ENCODE assay signal across 1 fruit fly cellular context in the genomic region with DNA sequence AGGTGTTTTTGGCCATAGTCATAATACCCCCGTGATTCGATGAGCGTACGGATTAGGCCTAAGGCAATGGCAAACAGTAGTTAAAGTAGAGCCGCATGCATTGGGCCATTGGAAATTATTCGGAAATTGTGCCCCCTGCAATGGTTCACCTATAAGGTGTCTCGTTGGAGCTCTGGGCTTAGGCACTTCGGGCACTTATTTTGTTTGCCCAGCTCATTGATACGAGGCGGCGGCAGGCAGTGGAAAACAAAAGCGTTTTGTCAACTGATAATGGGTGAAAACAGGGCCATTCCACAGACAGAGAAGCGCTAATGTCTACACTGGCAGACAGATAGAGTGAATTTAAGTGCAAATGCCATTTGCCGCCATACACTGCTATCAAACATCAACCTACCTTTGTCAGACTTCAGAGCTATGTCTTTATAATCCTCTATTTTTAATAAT.
TF ChIP-seq lines count a peak whose summit lies in the region.

No protein-coding gene starts in this region.

TF ChIP-seq in whole organism, embryonic, 481 proteins besides CTCF, POLR2A, EP300 and RAD21 (continued from another document):
- TF ChIP-seq CG18262 (tag; optimal IDR thresholded peaks at IDR 0.05; lab: Kevin White, UChicago) (no peak), HHEX (GFP tag; optimal IDR thresholded peaks at IDR 0.05; lab: Kevin White, UChicago) (peak; percentile 23), crp (GFP tag; optimal IDR thresholded peaks at IDR 0.05; lab: Kevin White, UChicago) (no peak), so (GFP tag; IDR thresholded peaks at IDR 0.05; lab: Robert Waterston, UW) (0 out of 3 replicates have a peak, but pooled peaks have one; percentile 41), ash1 (GFP tag; optimal IDR thresholded peaks at IDR 0.05; lab: Kevin White, UChicago) (no peak), CG14441 (GFP tag; IDR thresholded peaks at IDR 0.05; lab: Robert Waterston, UW) (no peak), CG2120 (GFP tag; optimal IDR thresholded peaks at IDR 0.05; lab: Kevin White, UChicago) (no peak), CG9215 (GFP tag; IDR thresholded peaks at IDR 0.05; lab: Robert Waterston, UW) (no peak), Rfx (GFP tag; IDR thresholded peaks at IDR 0.05; lab: Robert Waterston, UW) (peak; percentile 40), CG33213 (GFP tag; optimal IDR thresholded peaks at IDR 0.05; lab: Kevin White, UChicago) (no peak), Abd-B (GFP tag; optimal IDR thresholded peaks at IDR 0.05; lab: Kevin White, UChicago) (peak; percentile 22), Dbx (GFP tag; IDR thresholded peaks at IDR 0.05; lab: Robert Waterston, UW) (0 out of 3 replicates have a peak, but pooled peaks have one; percentile 46), CG9609 (GFP tag; optimal IDR thresholded peaks at IDR 0.05; lab: Kevin White, UChicago) (no peak), zfh1 (GFP tag; IDR thresholded peaks at IDR 0.05; lab: Robert Waterston, UW) (0 out of 3 replicates have a peak, but pooled peaks have one; percentile 21), CG7745 (tag; optimal IDR thresholded peaks at IDR 0.05; lab: Kevin White, UChicago) (no peak), chinmo (GFP tag; IDR thresholded peaks at IDR 0.05; lab: Robert Waterston, UW; ENCODE audit: partially characterized antibody) (no peak), Blimp-1 (GFP tag; optimal IDR thresholded peaks at IDR 0.05; lab: Kevin White, UChicago) (no peak), dysf (GFP tag; IDR thresholded peaks at IDR 0.05; lab: Robert Waterston, UW) (peak; percentile 46; the same call in 2 of the 3 replicates), kni (GFP tag; optimal IDR thresholded peaks at IDR 0.05; lab: Kevin White, UChicago) (peak; percentile 51), HmgZ (tag; optimal IDR thresholded peaks at IDR 0.05; lab: Kevin White, UChicago) (peak; percentile 15), lmd (GFP tag; IDR thresholded peaks at IDR 0.05; lab: Robert Waterston, UW) (peak; percentile 30; the same call in 1 of the 2 replicates), Fer1 (GFP tag; optimal IDR thresholded peaks at IDR 0.05; lab: Kevin White, UChicago) (peak; percentile 9), CG5245 (GFP tag; optimal IDR thresholded peaks at IDR 0.05; lab: Kevin White, UChicago) (no peak), CG13296 (GFP tag; optimal IDR thresholded peaks at IDR 0.05; lab: Kevin White, UChicago) (peak; percentile 34), cwo (GFP tag; optimal IDR thresholded peaks at IDR 0.05; lab: Kevin White, UChicago) (peak; percentile 20), Hand (GFP tag; optimal IDR thresholded peaks at IDR 0.05; lab: Kevin White, UChicago) (no peak), ci (GFP tag; IDR thresholded peaks at IDR 0.05; lab: Robert Waterston, UW) (0 out of 3 replicates have a peak, but pooled peaks have one; percentile 10), CG14860 (GFP tag; IDR thresholded peaks at IDR 0.05; lab: Robert Waterston, UW; ENCODE audit: partially characterized antibody) (no peak), vvl (GFP tag; IDR thresholded peaks at IDR 0.05; lab: Robert Waterston, UW) (0 out of 2 replicates have a peak, but pooled peaks have one; percentile 42), gce (GFP tag; IDR thresholded peaks at IDR 0.05; lab: Robert Waterston, UW) (no peak), CG8290 (GFP tag; optimal IDR thresholded peaks at IDR 0.05; lab: Kevin White, UChicago) (no peak), CG8290 (tag; optimal IDR thresholded peaks at IDR 0.05; lab: Kevin White, UChicago) (peak in 1 of 2 experiments; percentile 21), CG17612 (GFP tag; IDR thresholded peaks at IDR 0.05; lab: Robert Waterston, UW) (no peak), ken (GFP tag; IDR thresholded peaks at IDR 0.05; lab: Robert Waterston, UW) (0 out of 3 replicates have a peak, but pooled peaks have one; percentile 38), Ada2b (GFP tag; IDR thresholded peaks at IDR 0.05; lab: Robert Waterston, UW) (peak; percentile 17; the same call in 1 of the 2 replicates), chif (GFP tag; optimal IDR thresholded peaks at IDR 0.05; lab: Kevin White, UChicago) (no peak), CG14667 (GFP tag; IDR thresholded peaks at IDR 0.05; lab: Robert Waterston, UW) (no peak), Asciz (GFP tag; optimal IDR thresholded peaks at IDR 0.05; lab: Kevin White, UChicago) (peak; percentile 2), CG8924 (tag; optimal IDR thresholded peaks at IDR 0.05; lab: Kevin White, UChicago) (no peak), CG32532 (GFP tag; IDR thresholded peaks at IDR 0.05; lab: Robert Waterston, UW) (peak; percentile 41; the same call in 1 of the 2 replicates), CG16779 (GFP tag; IDR thresholded peaks at IDR 0.05; lab: Robert Waterston, UW) (0 out of 2 replicates have a peak, but pooled peaks have one; percentile 17), HLH54F (GFP tag; optimal IDR thresholded peaks at IDR 0.05; lab: Kevin White, UChicago) (no peak), dmrt11E (tag; optimal IDR thresholded peaks at IDR 0.05; lab: Kevin White, UChicago) (no peak), caup (GFP tag; optimal IDR thresholded peaks at IDR 0.05; lab: Kevin White, UChicago; ENCODE audit: severe bottlenecking) (peak; percentile 24), Drgx (GFP tag; IDR thresholded peaks at IDR 0.05; lab: Robert Waterston, UW) (peak; percentile 31; the same call in 1 of the 2 replicates), ATbp (GFP tag; optimal IDR thresholded peaks at IDR 0.05; lab: Kevin White, UChicago) (no peak), CHES-1-like (GFP tag; optimal IDR thresholded peaks at IDR 0.05; lab: Kevin White, UChicago) (no peak), CG2889 (GFP tag; IDR thresholded peaks at IDR 0.05; lab: Robert Waterston, UW) (no peak), mirr (GFP tag; optimal IDR thresholded peaks at IDR 0.05; lab: Kevin White, UChicago) (peak; percentile 66), CG7786 (GFP tag; optimal IDR thresholded peaks at IDR 0.05; lab: Kevin White, UChicago) (no peak), lab (GFP tag; optimal IDR thresholded peaks at IDR 0.05; lab: Kevin White, UChicago) (peak; percentile 59), D19B (GFP tag; optimal IDR thresholded peaks at IDR 0.05; lab: Kevin White, UChicago) (no peak), CG31365 (tag; optimal IDR thresholded peaks at IDR 0.05; lab: Kevin White, UChicago) (no peak), exex (tag; optimal IDR thresholded peaks at IDR 0.05; lab: Kevin White, UChicago) (peak; percentile 39), CG9932 (GFP tag; IDR thresholded peaks at IDR 0.05; lab: Robert Waterston, UW) (peak; percentile 50), Lpt (GFP tag; optimal IDR thresholded peaks at IDR 0.05; lab: Kevin White, UChicago) (no peak), Antp (GFP tag; optimal IDR thresholded peaks at IDR 0.05; lab: Kevin White, UChicago) (peak; percentile 10), CG6813 (GFP tag; optimal IDR thresholded peaks at IDR 0.05; lab: Kevin White, UChicago) (peak; percentile 15), nerfin-2 (GFP tag; IDR thresholded peaks at IDR 0.05; lab: Robert Waterston, UW; ENCODE audit: partially characterized antibody) (no peak), ap (GFP tag; IDR thresholded peaks at IDR 0.05; lab: Robert Waterston, UW) (no peak), Myb (GFP tag; optimal IDR thresholded peaks at IDR 0.05; lab: Kevin White, UChicago) (no peak), prd (optimal IDR thresholded peaks at IDR 0.05; lab: Kevin White, UChicago) (no peak), prd (GFP tag; IDR thresholded peaks at IDR 0.05; lab: Robert Waterston, UW) (0 out of 3 replicates have a peak, but pooled peaks have one; percentile 21), CG17361 (GFP tag; IDR thresholded peaks at IDR 0.05; lab: Robert Waterston, UW) (0 out of 3 replicates have a peak, but pooled peaks have one; percentile 6), CG17359 (tag; optimal IDR thresholded peaks at IDR 0.05; lab: Kevin White, UChicago) (no peak), schlank (tag; optimal IDR thresholded peaks at IDR 0.05; lab: Kevin White, UChicago) (peak; percentile 13), zen (tag; optimal IDR thresholded peaks at IDR 0.05; lab: Kevin White, UChicago) (no peak), B-H2 (GFP tag; optimal IDR thresholded peaks at IDR 0.05; lab: Kevin White, UChicago) (peak; percentile 39), ems (GFP tag; optimal IDR thresholded peaks at IDR 0.05; lab: Kevin White, UChicago) (no peak), phol (tag; optimal IDR thresholded peaks at IDR 0.05; lab: Kevin White, UChicago) (no peak), cas (GFP tag; IDR thresholded peaks at IDR 0.05; lab: Robert Waterston, UW) (0 out of 2 replicates have a peak, but pooled peaks have one; percentile 25), CG15514 (GFP tag; optimal IDR thresholded peaks at IDR 0.05; lab: Kevin White, UChicago) (no peak)
